Worm (Caenorhabditis elegans): ENCODE measurements around the gene C27A2.12.
A peak's percentile ranks its signal among the peaks of the same experiment; 100 is the strongest.

Gene C27A2.12

DNA sequence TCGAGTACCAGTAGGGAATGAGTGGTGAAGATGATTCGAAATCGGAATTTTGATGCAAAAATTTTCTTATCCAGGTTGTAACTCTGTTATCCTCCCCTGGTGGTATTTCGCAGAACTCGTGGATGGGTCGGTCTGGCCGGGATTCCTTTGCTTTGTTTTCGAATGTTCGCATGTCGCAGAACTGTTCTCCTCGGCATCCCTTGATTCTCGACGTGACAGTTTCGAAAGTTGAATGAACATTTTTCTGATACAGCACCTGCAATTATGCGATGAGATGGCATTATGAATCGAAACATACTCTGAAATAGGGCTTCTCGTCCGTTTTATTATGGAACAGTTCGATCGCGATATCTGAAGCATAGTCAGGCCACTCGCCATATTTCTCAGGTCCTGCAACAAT lies 1.7 kb downstream of the C27A2.12 start (continued):
- TF ChIP-seq ekl-4 (GFP tag; IDR thresholded peaks at IDR 0.05) (peak; percentile 77; the same call in 1 of the 2 replicates), Y53F4B.3 (GFP tag; IDR thresholded peaks at IDR 0.05) (no peak), let-607 (tag; optimal IDR thresholded peaks at IDR 0.05) (no peak), hlh-26 (GFP tag; conservative IDR thresholded peaks at IDR 0.05) (no peak), C17E4.6 (GFP tag; IDR thresholded peaks at IDR 0.05) (no peak), lin-40 (tag; optimal IDR thresholded peaks at IDR 0.05) (no peak), lsl-1 (GFP tag; optimal IDR thresholded peaks at IDR 0.05) (peak; percentile 34), nfya-2 (GFP tag; IDR thresholded peaks at IDR 0.05) (no peak), tlf-1 (GFP tag; optimal IDR thresholded peaks at IDR 0.05) (peak; percentile 10), bed-1 (GFP tag; IDR thresholded peaks at IDR 0.05) (no peak), ceh-100 (GFP tag; IDR thresholded peaks at IDR 0.05) (no peak), hmg-1.2 (GFP tag; IDR thresholded peaks at IDR 0.05) (no peak), rcor-1 (GFP tag; IDR thresholded peaks at IDR 0.05) (peak; percentile 49; the same call in 1 of the 2 replicates), pbrm-1 (GFP tag; IDR thresholded peaks at IDR 0.05) (peak; percentile 50; the same call in 1 of the 2 replicates), ztf-3 (GFP tag; optimal IDR thresholded peaks at IDR 0.05) (no peak), F39B2.1 (GFP tag; IDR thresholded peaks at IDR 0.05) (no peak), B0019.2 (GFP tag; conservative IDR thresholded peaks at IDR 0.05) (no peak), egl-44 (GFP tag; IDR thresholded peaks at IDR 0.05) (no peak), somi-1 (GFP tag; optimal IDR thresholded peaks at IDR 0.05) (no peak), ztf-28 (GFP tag; IDR thresholded peaks at IDR 0.05) (no peak), mel-28 (tag; optimal IDR thresholded peaks at IDR 0.05; ENCODE audit: borderline replicate concordance) (no peak), ama-1 (optimal IDR thresholded peaks at IDR 0.05) (no peak), ama-1 (GFP tag; optimal IDR thresholded peaks at IDR 0.05) (no peak), atf-7 (tag; optimal IDR thresholded peaks at IDR 0.05) (no peak), bed-2 (GFP tag; IDR thresholded peaks at IDR 0.05) (no peak), dpl-1 (GFP tag; optimal IDR thresholded peaks at IDR 0.05) (no peak), lin-35 (GFP tag; optimal IDR thresholded peaks at IDR 0.05) (no peak), ccch-3 (GFP tag; optimal IDR thresholded peaks at IDR 0.05) (no peak), nhr-80 (tag; optimal IDR thresholded peaks at IDR 0.05) (no peak), efl-1 (GFP tag; optimal IDR thresholded peaks at IDR 0.05) (peak; percentile 9), K11D2.4 (GFP tag; IDR thresholded peaks at IDR 0.05) (0 out of 2 replicates have a peak, but pooled peaks have one; percentile 40), hsf-1 (GFP tag; IDR thresholded peaks at IDR 0.05) (peak; percentile 65; the same call in 1 of the 2 replicates), hlh-12 (tag; optimal IDR thresholded peaks at IDR 0.05) (no peak), cebp-1 (GFP tag; IDR thresholded peaks at IDR 0.05) (no peak), cebp-1 (tag; optimal IDR thresholded peaks at IDR 0.05) (no peak), attf-3 (GFP tag; conservative IDR thresholded peaks at IDR 0.05) (no peak), xnd-1 (tag; optimal IDR thresholded peaks at IDR 0.05) (no peak), T07F8.4 (tag; optimal IDR thresholded peaks at IDR 0.05) (no peak), attf-6 (GFP tag; IDR thresholded peaks at IDR 0.05) (0 out of 2 replicates have a peak, but pooled peaks have one; percentile 48), ztf-26 (tag; optimal IDR thresholded peaks at IDR 0.05) (no peak), lsy-27 (tag; optimal IDR thresholded peaks at IDR 0.05; ENCODE audit: borderline replicate concordance, insufficient read depth) (no peak), snpc-1.3 (tag; optimal IDR thresholded peaks at IDR 0.05; ENCODE audit: insufficient read depth) (no peak), T26A5.8 (tag; optimal IDR thresholded peaks at IDR 0.05) (no peak), B0336.3 (GFP tag; IDR thresholded peaks at IDR 0.05) (peak; percentile 89), sea-2 (GFP tag; IDR thresholded peaks at IDR 0.05) (no peak), dpff-1 (tag; optimal IDR thresholded peaks at IDR 0.05) (no peak), F57A8.1 (GFP tag; optimal IDR thresholded peaks at IDR 0.05) (no peak), Y53G8AR.9 (GFP tag; conservative IDR thresholded peaks at IDR 0.05) (no peak), B0261.1 (tag; optimal IDR thresholded peaks at IDR 0.05) (no peak), ceh-27 (GFP tag; optimal IDR thresholded peaks at IDR 0.05) (no peak)
